Fruit fly (Drosophila melanogaster) whole organism, embryonic: ENCODE measurements around the gene CG11670.
A peak's percentile ranks its signal among the peaks of the same experiment; 100 is the strongest.

Experiments
- Adf1 ChIP-seq: fragments of 200-800 bp; sonication (Bioruptor generic); IDR thresholded peaks from 2 replicates; pipeline ENCODE4 v1.3.6; 2022; ENCODE audit warnings: missing biosample characterization, missing genetic modification characterization
- Aef1 ChIP-seq: fragments of 200-800 bp; sonication (Bioruptor generic); IDR thresholded peaks from 3 replicates; pipeline ENCODE4 v1.3.6; 2022; ENCODE audit warnings: missing biosample characterization, missing genetic modification characterization
- CG10321 ChIP-seq: fragments of 200-800 bp; sonication (Bioruptor generic); IDR thresholded peaks from 2 replicates; pipeline ENCODE4 v1.3.6; 2022; ENCODE audit warnings: missing biosample characterization, missing genetic modification characterization
- CG10462 ChIP-seq: fragments of 200-800 bp; sonication (Bioruptor generic); optimal IDR thresholded peaks from 2 replicates; lab custom pipeline; 2016; ENCODE audit warnings: missing biosample characterization, missing genetic modification characterization
- CG10543 ChIP-seq: fragments of 200-800 bp; sonication (Bioruptor generic); optimal IDR thresholded peaks from 3 replicates; lab custom pipeline; 2017; ENCODE audit warnings: missing biosample characterization, mild to moderate bottlenecking, missing genetic modification characterization, moderate library complexity
- CG11560 ChIP-seq: fragments of 200-800 bp; sonication (Bioruptor generic); IDR thresholded peaks from 3 replicates; pipeline ENCODE4 v1.3.6; 2022; ENCODE audit warnings: missing biosample characterization, missing genetic modification characterization
- CG12071 ChIP-seq: fragments of 200-800 bp; sonication (Bioruptor generic); optimal IDR thresholded peaks from 3 replicates; lab custom pipeline; 2018; ENCODE audit warnings: missing biosample characterization, mild to moderate bottlenecking, missing genetic modification characterization
- CG13424 ChIP-seq: fragments of 200-800 bp; sonication (Bioruptor generic); optimal IDR thresholded peaks from 2 replicates; lab custom pipeline; 2019; ENCODE audit warnings: missing biosample characterization, mild to moderate bottlenecking, missing genetic modification characterization, moderate library complexity
- CG1647 ChIP-seq: fragments of 200-800 bp; sonication (Bioruptor generic); optimal IDR thresholded peaks from 3 replicates; lab custom pipeline; 2016; ENCODE audit warnings: missing biosample characterization, missing genetic modification characterization
- CG17568 ChIP-seq: fragments of 200-800 bp; sonication (Bioruptor generic); optimal IDR thresholded peaks from 2 replicates; lab custom pipeline; 2018; ENCODE audit warnings: missing biosample characterization, mild to moderate bottlenecking, missing genetic modification characterization, moderate library complexity
- CG2199 ChIP-seq: fragments of 200-800 bp; sonication (Bioruptor generic); IDR thresholded peaks from 3 replicates; pipeline ENCODE4 v1.3.6; 2022; ENCODE audit warnings: missing biosample characterization, missing genetic modification characterization
- CG4360 ChIP-seq: fragments of 200-800 bp; sonication (Bioruptor generic); IDR thresholded peaks from 2 replicates; pipeline ENCODE4 v1.3.6; 2022; ENCODE audit warnings: missing biosample characterization, missing genetic modification characterization
- CG4730 ChIP-seq: fragments of 200-800 bp; sonication (Bioruptor generic); IDR thresholded peaks from 2 replicates; pipeline ENCODE4 v1.3.6; 2022; ENCODE audit warnings: missing biosample characterization, missing genetic modification characterization
- CG6765 ChIP-seq: fragments of 200-800 bp; sonication (Bioruptor generic); optimal IDR thresholded peaks from 3 replicates; lab custom pipeline; 2017; ENCODE audit warnings: missing biosample characterization, mild to moderate bottlenecking, missing genetic modification characterization
- CG7271 ChIP-seq: fragments of 200-800 bp; sonication (Bioruptor generic); optimal IDR thresholded peaks from 2 replicates; lab custom pipeline; 2018; ENCODE audit warnings: missing biosample characterization, mild to moderate bottlenecking, missing genetic modification characterization, moderate library complexity
- CG7963 ChIP-seq: fragments of 200-800 bp; sonication (Bioruptor generic); IDR thresholded peaks from 3 replicates; pipeline ENCODE4 v1.3.6; 2022; ENCODE audit warnings: missing biosample characterization, missing genetic modification characterization; ENCODE audit not compliant: partially characterized antibody
- CG9437 ChIP-seq: fragments of 200-800 bp; sonication (Bioruptor generic); optimal IDR thresholded peaks from 2 replicates; lab custom pipeline; 2018; ENCODE audit warnings: missing biosample characterization, mild to moderate bottlenecking, missing genetic modification characterization
- CG9797 ChIP-seq: fragments of 200-800 bp; sonication (Bioruptor generic); optimal IDR thresholded peaks from 3 replicates; lab custom pipeline; 2018; ENCODE audit warnings: missing biosample characterization, mild to moderate bottlenecking, missing genetic modification characterization
- Deaf1 ChIP-seq: fragments of 200-800 bp; optimal IDR thresholded peaks from 3 replicates; lab custom pipeline; 2019; ENCODE audit warnings: missing biosample characterization, mild to moderate bottlenecking, missing genetic modification characterization, moderate library complexity
- Drgx ChIP-seq: fragments of 200-800 bp; sonication (Bioruptor generic); IDR thresholded peaks from 2 replicates; pipeline ENCODE4 v1.3.6; 2022; ENCODE audit warnings: missing biosample characterization, missing genetic modification characterization
- Fer1 ChIP-seq: fragments of 200-800 bp; sonication (Bioruptor generic); optimal IDR thresholded peaks from 2 replicates; lab custom pipeline; 2017; ENCODE audit warnings: missing biosample characterization, mild to moderate bottlenecking, missing genetic modification characterization
- Fer2 ChIP-seq: fragments of 200-800 bp; sonication (Bioruptor generic); optimal IDR thresholded peaks from 2 replicates; lab custom pipeline; 2018; ENCODE audit warnings: missing biosample characterization, mild to moderate bottlenecking, missing genetic modification characterization, moderate library complexity
- Hsf ChIP-seq: fragments of 200-800 bp; sonication (Bioruptor generic); optimal IDR thresholded peaks from 3 replicates; lab custom pipeline; 2016; ENCODE audit warnings: missing biosample characterization, missing genetic modification characterization
- Lpt ChIP-seq: fragments of >200 bp; optimal IDR thresholded peaks from 2 replicates; lab custom pipeline; 2018; ENCODE audit warnings: missing biosample characterization, missing genetic modification characterization
- Max ChIP-seq: fragments of 200-800 bp; sonication (Bioruptor generic); optimal IDR thresholded peaks from 2 replicates; lab custom pipeline; 2016; ENCODE audit warnings: missing biosample characterization, mild to moderate bottlenecking, missing genetic modification characterization
- NfI ChIP-seq: fragments of 200-800 bp; sonication (Bioruptor generic); optimal IDR thresholded peaks from 3 replicates; lab custom pipeline; 2018; ENCODE audit warnings: missing biosample characterization, mild to moderate bottlenecking, missing genetic modification characterization, moderate library complexity
- Optix ChIP-seq: fragments of 200-800 bp; sonication (Bioruptor generic); IDR thresholded peaks from 3 replicates; pipeline ENCODE4 v1.3.6; 2022; ENCODE audit warnings: missing biosample characterization, missing genetic modification characterization
- Ravus ChIP-seq: fragments of 200-800 bp; sonication (Bioruptor generic); IDR thresholded peaks from 2 replicates; pipeline ENCODE4 v1.3.6; 2022; ENCODE audit warnings: missing biosample characterization, missing genetic modification characterization
- Rx ChIP-seq: fragments of 200-800 bp; sonication (Bioruptor generic); IDR thresholded peaks from 2 replicates; pipeline ENCODE4 v1.3.6; 2022; ENCODE audit warnings: missing biosample characterization, missing genetic modification characterization
- Side ChIP-seq: fragments of 200-800 bp; sonication (Bioruptor generic); optimal IDR thresholded peaks from 2 replicates; lab custom pipeline; 2016; ENCODE audit warnings: missing biosample characterization, missing genetic modification characterization
- az2 ChIP-seq: fragments of 200-800 bp; sonication (Bioruptor generic); optimal IDR thresholded peaks from 3 replicates; lab custom pipeline; 2016; ENCODE audit warnings: missing biosample characterization, missing genetic modification characterization
- cato ChIP-seq: fragments of 200-800 bp; sonication (Bioruptor generic); optimal IDR thresholded peaks from 2 replicates; lab custom pipeline; 2016; ENCODE audit warnings: missing biosample characterization, missing genetic modification characterization, borderline replicate concordance
- ci ChIP-seq: fragments of 200-800 bp; sonication (Bioruptor generic); IDR thresholded peaks from 3 replicates; pipeline ENCODE4 v1.3.6; 2022; ENCODE audit warnings: missing biosample characterization, missing genetic modification characterization
- dmrt11E ChIP-seq: fragments of 200-800 bp; sonication (Bioruptor generic); optimal IDR thresholded peaks from 3 replicates; lab custom pipeline; 2018; ENCODE audit warnings: missing biosample characterization, mild to moderate bottlenecking, missing genetic modification characterization, moderate library complexity
- fd102C ChIP-seq: fragments of 200-800 bp; sonication (Bioruptor generic); optimal IDR thresholded peaks from 2 replicates; lab custom pipeline; 2018; ENCODE audit warnings: missing biosample characterization, mild to moderate bottlenecking, missing genetic modification characterization, moderate library complexity
- fd64A ChIP-seq: fragments of 200-800 bp; sonication (Bioruptor generic); optimal IDR thresholded peaks from 3 replicates; lab custom pipeline; 2018; ENCODE audit warnings: missing biosample characterization, mild to moderate bottlenecking, missing genetic modification characterization
- fru ChIP-seq: fragments of >200 bp; optimal IDR thresholded peaks from 2 replicates; lab custom pipeline; 2017
- gcm ChIP-seq: fragments of 200-800 bp; sonication (Bioruptor generic); optimal IDR thresholded peaks from 2 replicates; lab custom pipeline; 2019; ENCODE audit warnings: missing biosample characterization, mild to moderate bottlenecking, missing genetic modification characterization, moderate library complexity
- gfzf ChIP-seq: fragments of 200-800 bp; sonication (Bioruptor generic); optimal IDR thresholded peaks from 2 replicates; lab custom pipeline; 2016; ENCODE audit warnings: missing biosample characterization, mild to moderate bottlenecking, missing genetic modification characterization, moderate library complexity
- ind ChIP-seq: fragments of 200-800 bp; sonication (Bioruptor generic); optimal IDR thresholded peaks from 3 replicates; lab custom pipeline; 2016; ENCODE audit warnings: missing biosample characterization, missing genetic modification characterization
- lab ChIP-seq: fragments of 200-800 bp; sonication (Bioruptor generic); optimal IDR thresholded peaks from 3 replicates; lab custom pipeline; 2017; ENCODE audit warnings: missing biosample characterization, missing genetic modification characterization, mild to moderate bottlenecking, moderate library complexity, missing genetic modification reagents
- luna ChIP-seq: fragments of 200-800 bp; sonication (Bioruptor generic); optimal IDR thresholded peaks from 2 replicates; lab custom pipeline; 2016; ENCODE audit warnings: missing biosample characterization, missing genetic modification characterization
- nom ChIP-seq: fragments of 200-800 bp; sonication (Bioruptor generic); optimal IDR thresholded peaks from 2 replicates; lab custom pipeline; 2017; ENCODE audit warnings: missing biosample characterization, missing genetic modification characterization, mild to moderate bottlenecking, moderate library complexity, missing genetic modification reagents
- peb ChIP-seq: fragments of 200-800 bp; sonication (Bioruptor generic); IDR thresholded peaks from 2 replicates; pipeline ENCODE4 v1.3.6; 2022; ENCODE audit warnings: missing biosample characterization, missing genetic modification characterization
- pfk ChIP-seq: fragments of 200-800 bp; sonication (Bioruptor generic); optimal IDR thresholded peaks from 2 replicates; lab custom pipeline; 2018; ENCODE audit warnings: missing biosample characterization, mild to moderate bottlenecking, missing genetic modification characterization, moderate library complexity
- pita ChIP-seq: fragments of 200-800 bp; sonication (Bioruptor generic); optimal IDR thresholded peaks from 2 replicates; lab custom pipeline; 2017; ENCODE audit warnings: missing biosample characterization, mild to moderate bottlenecking, missing genetic modification characterization
- seq ChIP-seq: fragments of 200-800 bp; sonication (Bioruptor generic); IDR thresholded peaks from 2 replicates; pipeline ENCODE4 v1.3.6; 2022; ENCODE audit warnings: missing biosample characterization, missing genetic modification characterization
- sob ChIP-seq: fragments of 200-800 bp; sonication (Bioruptor generic); IDR thresholded peaks from 2 replicates; pipeline ENCODE4 v1.3.6; 2022; ENCODE audit warnings: missing biosample characterization, missing genetic modification characterization
- tio ChIP-seq: fragments of 200-800 bp; sonication (Bioruptor generic); optimal IDR thresholded peaks from 2 replicates; lab custom pipeline; 2017; ENCODE audit warnings: missing biosample characterization, missing genetic modification characterization, inconsistent platforms
- tna ChIP-seq: fragments of 200-800 bp; sonication (Bioruptor generic); IDR thresholded peaks from 2 replicates; pipeline ENCODE4 v1.3.6; 2022; ENCODE audit warnings: missing biosample characterization, missing genetic modification characterization; ENCODE audit not compliant: partially characterized antibody
- wdn ChIP-seq: fragments of 200-800 bp; sonication (Bioruptor generic); IDR thresholded peaks from 2 replicates; pipeline ENCODE4 v1.3.6; 2022; ENCODE audit warnings: missing biosample characterization, missing genetic modification characterization

Gene CG11670

DNA sequence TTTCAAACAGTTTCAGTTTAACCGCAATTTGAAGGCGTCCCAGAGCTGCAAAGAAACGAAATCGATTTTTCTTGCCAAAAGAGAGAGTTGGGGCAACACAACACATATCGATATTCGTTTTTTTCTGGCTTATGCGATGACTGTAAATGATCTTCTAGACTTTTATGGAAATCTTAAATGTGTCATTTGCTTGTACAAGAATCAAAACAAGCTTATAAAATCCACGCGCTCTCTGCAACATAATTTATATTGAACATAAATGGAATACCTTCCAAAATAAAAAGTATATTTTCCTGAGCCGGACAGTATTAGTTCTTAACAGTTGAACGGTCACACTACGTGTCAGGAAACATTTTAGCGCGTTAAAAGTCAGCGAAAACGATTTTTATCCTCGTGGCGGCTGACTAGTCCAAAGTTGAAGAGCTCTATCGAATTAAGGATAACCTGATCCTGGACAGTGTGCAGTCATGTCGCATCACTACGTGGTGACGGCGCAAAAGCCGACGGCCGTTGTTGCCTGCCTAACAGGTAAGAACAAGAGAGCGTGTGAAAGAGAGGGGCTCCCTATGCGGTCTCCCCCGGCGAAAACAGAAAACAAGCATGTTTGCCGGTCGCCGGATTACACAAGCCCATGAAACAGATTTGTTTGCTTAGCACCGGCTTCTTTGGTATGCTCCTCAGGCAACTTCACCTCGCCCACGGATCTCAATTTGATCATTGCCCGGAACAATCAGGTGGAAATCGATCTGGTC is 10.3 kb downstream of the CG11670 start, which contains the start of gene pic:
Gene pic (plus strand): TSS at position 304 of the 752 bp plus-strand sequence.
- peak; percentile 51 for TF ChIP-seq tna (GFP tag; lab: Robert Waterston, UW)
- TF ChIP-seq peb (GFP tag; lab: Robert Waterston, UW), result no peak
- TF ChIP-seq CG7271 (tag; lab: Kevin White, UChicago), result no peak
- TF ChIP-seq ci (GFP tag; lab: Robert Waterston, UW), result no peak
- no peak for TF ChIP-seq az2 (GFP tag; lab: Kevin White, UChicago)
- TF ChIP-seq CG10543 (GFP tag; lab: Kevin White, UChicago), result no peak
- TF ChIP-seq cato (GFP tag; lab: Kevin White, UChicago), result no peak
- no peak for TF ChIP-seq CG10462 (GFP tag; lab: Kevin White, UChicago)
- TF ChIP-seq Lpt (GFP tag; lab: Kevin White, UChicago), result no peak
- TF ChIP-seq wdn, result no peak
- no peak for TF ChIP-seq CG13424
- TF ChIP-seq dmrt11E, result peak; percentile 11
- TF ChIP-seq CG10321 (GFP tag; lab: Robert Waterston, UW), result no peak
- no peak for TF ChIP-seq fd102C (GFP tag; lab: Kevin White, UChicago)
- TF ChIP-seq NfI (GFP tag; lab: Kevin White, UChicago), result no peak
- no peak for TF ChIP-seq CG1647 (GFP tag; lab: Kevin White, UChicago)
- TF ChIP-seq fru (lab: Kevin White, UChicago), result no peak
- no peak for TF ChIP-seq Fer2
- no peak for TF ChIP-seq lab (GFP tag; lab: Kevin White, UChicago)
- no peak for TF ChIP-seq gcm (GFP tag; lab: Kevin White, UChicago)
- no peak for TF ChIP-seq CG12071
- no peak for TF ChIP-seq nom
- TF ChIP-seq fd64A (GFP tag; lab: Kevin White, UChicago), result no peak
- peak; percentile 9 for TF ChIP-seq Hsf
- no peak for TF ChIP-seq Ravus (GFP tag; lab: Robert Waterston, UW)
- no peak for TF ChIP-seq Aef1 (GFP tag; lab: Robert Waterston, UW)
- TF ChIP-seq CG9437 (GFP tag; lab: Kevin White, UChicago), result no peak
- peak; percentile 21; the same call in 1 of the 2 replicates for TF ChIP-seq CG4360
- no peak for TF ChIP-seq pfk (GFP tag; lab: Kevin White, UChicago)
- peak; percentile 90 for TF ChIP-seq gfzf (GFP tag; lab: Kevin White, UChicago)
- TF ChIP-seq luna (GFP tag; lab: Kevin White, UChicago), result no peak
- TF ChIP-seq Deaf1 (tag; lab: Kevin White, UChicago), result no peak
- TF ChIP-seq CG17568 (GFP tag; lab: Kevin White, UChicago), result no peak
- peak; percentile 38 for TF ChIP-seq Max
- peak; percentile 87 for TF ChIP-seq CG9797 (GFP tag; lab: Kevin White, UChicago)
- no peak for TF ChIP-seq seq (GFP tag; lab: Robert Waterston, UW)
- TF ChIP-seq CG6765 (GFP tag; lab: Kevin White, UChicago), result no peak
- TF ChIP-seq sob (GFP tag; lab: Robert Waterston, UW), result no peak
- TF ChIP-seq Drgx (GFP tag; lab: Robert Waterston, UW), result no peak
- peak; percentile 18 for TF ChIP-seq Side
- no peak for TF ChIP-seq Optix (GFP tag; lab: Robert Waterston, UW)
- no peak for TF ChIP-seq Rx (GFP tag; lab: Robert Waterston, UW)
- no peak for TF ChIP-seq ind (GFP tag; lab: Kevin White, UChicago)
- TF ChIP-seq pita (GFP tag; lab: Kevin White, UChicago), result no peak
- TF ChIP-seq CG4730 (GFP tag; lab: Robert Waterston, UW), result no peak
- TF ChIP-seq CG2199 (GFP tag; lab: Robert Waterston, UW), result no peak
- TF ChIP-seq Adf1, result no peak
- no peak for TF ChIP-seq CG11560 (tag; lab: Robert Waterston, UW)
- TF ChIP-seq tio (GFP tag; lab: Kevin White, UChicago), result no peak
- TF ChIP-seq Fer1 (GFP tag; lab: Kevin White, UChicago), result no peak
- peak; percentile 36; the same call in 1 of the 3 replicates for TF ChIP-seq CG7963
